Fruit fly (Drosophila melanogaster) whole organism, embryonic: Measurements from ENCODE around the gene Ogdh.

Experiments used
- Atf-2 ChIP-seq: fragments of 200-800 bp; sonication (Bioruptor generic); optimal IDR thresholded peaks from 2 replicates; lab custom pipeline; 2016; ENCODE audit warnings: missing biosample characterization, missing genetic modification characterization
- Bgb ChIP-seq: fragments of 200-800 bp; sonication (Bioruptor generic); IDR thresholded peaks from 2 replicates; pipeline ENCODE4 v1.3.6; 2022; ENCODE audit warnings: missing biosample characterization, missing genetic modification characterization; ENCODE audit not compliant: partially characterized antibody
- C15 ChIP-seq: fragments of 200-800 bp; sonication (Bioruptor generic); IDR thresholded peaks from 3 replicates; pipeline ENCODE4 v1.3.6; 2022; ENCODE audit warnings: missing biosample characterization, missing genetic modification characterization
- CG11560 ChIP-seq: fragments of 200-800 bp; sonication (Bioruptor generic); IDR thresholded peaks from 3 replicates; pipeline ENCODE4 v1.3.6; 2022; ENCODE audit warnings: missing biosample characterization, missing genetic modification characterization
- CG1233 ChIP-seq: fragments of 200-800 bp; sonication (Bioruptor generic); optimal IDR thresholded peaks from 4 replicates; lab custom pipeline; 2018; ENCODE audit warnings: missing biosample characterization, mild to moderate bottlenecking, missing genetic modification characterization
- CG13123 ChIP-seq: fragments of 200-800 bp; sonication (Bioruptor generic); optimal IDR thresholded peaks from 2 replicates; lab custom pipeline; 2016; ENCODE audit warnings: missing biosample characterization, missing genetic modification characterization
- CG13894 ChIP-seq: fragments of 200-800 bp; sonication (Bioruptor generic); optimal IDR thresholded peaks from 3 replicates; lab custom pipeline; 2018; ENCODE audit warnings: missing biosample characterization, mild to moderate bottlenecking, missing genetic modification characterization, moderate library complexity
- CG14710 ChIP-seq: fragments of 200-800 bp; sonication (Bioruptor generic); optimal IDR thresholded peaks from 3 replicates; lab custom pipeline; 2019; ENCODE audit warnings: missing biosample characterization, mild to moderate bottlenecking, missing genetic modification characterization, moderate library complexity
- CG17361 ChIP-seq: fragments of 200-800 bp; sonication (Bioruptor generic); IDR thresholded peaks from 3 replicates; pipeline ENCODE4 v1.3.6; 2022; ENCODE audit warnings: missing biosample characterization, missing genetic modification characterization
- CG2116 ChIP-seq: fragments of 200-800 bp; sonication (Bioruptor generic); optimal IDR thresholded peaks from 3 replicates; lab custom pipeline; 2018; ENCODE audit warnings: missing biosample characterization, mild to moderate bottlenecking, missing genetic modification characterization
- CG3065 ChIP-seq: fragments of 200-800 bp; sonication (Bioruptor generic); optimal IDR thresholded peaks from 2 replicates; lab custom pipeline; 2016; ENCODE audit warnings: missing biosample characterization, missing genetic modification characterization
- CG31388 ChIP-seq: fragments of 200-800 bp; sonication (Bioruptor generic); optimal IDR thresholded peaks from 2 replicates; lab custom pipeline; 2016; ENCODE audit warnings: missing biosample characterization, missing genetic modification characterization
- CG31441 ChIP-seq: fragments of 200-800 bp; sonication (Bioruptor generic); IDR thresholded peaks from 2 replicates; pipeline ENCODE4 v1.3.6; 2022; ENCODE audit warnings: missing biosample characterization, missing genetic modification characterization
- CG3163 ChIP-seq: fragments of 200-800 bp; sonication (Bioruptor generic); optimal IDR thresholded peaks from 3 replicates; lab custom pipeline; 2016; ENCODE audit warnings: missing biosample characterization, missing genetic modification characterization
- CG32767 ChIP-seq: fragments of 200-800 bp; sonication (Bioruptor generic); IDR thresholded peaks from 2 replicates; pipeline ENCODE4 v1.3.6; 2022; ENCODE audit warnings: missing biosample characterization, missing genetic modification characterization
- CG42726 ChIP-seq: fragments of 200-800 bp; sonication (Bioruptor generic); IDR thresholded peaks from 2 replicates; pipeline ENCODE4 v1.3.6; 2022; ENCODE audit warnings: missing biosample characterization, missing genetic modification characterization; ENCODE audit not compliant: partially characterized antibody
- CG6689 ChIP-seq: fragments of 200-800 bp; sonication (Bioruptor generic); IDR thresholded peaks from 2 replicates; pipeline ENCODE4 v1.3.6; 2022; ENCODE audit warnings: missing biosample characterization, missing genetic modification characterization
- CG7786 ChIP-seq: fragments of 200-800 bp; sonication (Bioruptor generic); optimal IDR thresholded peaks from 2 replicates; lab custom pipeline; 2016; ENCODE audit warnings: missing biosample characterization, missing genetic modification characterization
- CG9797 ChIP-seq: fragments of 200-800 bp; sonication (Bioruptor generic); optimal IDR thresholded peaks from 3 replicates; lab custom pipeline; 2018; ENCODE audit warnings: missing biosample characterization, mild to moderate bottlenecking, missing genetic modification characterization
- CG9876 ChIP-seq: fragments of 200-800 bp; sonication (Bioruptor generic); optimal IDR thresholded peaks from 2 replicates; lab custom pipeline; 2016; ENCODE audit warnings: missing biosample characterization, missing genetic modification characterization
- Dp ChIP-seq: fragments of 200-800 bp; sonication (Bioruptor generic); optimal IDR thresholded peaks from 2 replicates; lab custom pipeline; 2018; ENCODE audit warnings: missing biosample characterization, mild to moderate bottlenecking, missing genetic modification characterization, moderate library complexity
- HmgZ ChIP-seq: fragments of 200-800 bp; sonication (Bioruptor generic); optimal IDR thresholded peaks from 2 replicates; lab custom pipeline; 2018; ENCODE audit warnings: missing biosample characterization, mild to moderate bottlenecking, missing genetic modification characterization
- Lpt ChIP-seq: fragments of >200 bp; optimal IDR thresholded peaks from 2 replicates; lab custom pipeline; 2018; ENCODE audit warnings: missing biosample characterization, missing genetic modification characterization
- Mad ChIP-seq: fragments of 200-800 bp; sonication (Bioruptor generic); optimal IDR thresholded peaks from 2 replicates; lab custom pipeline; 2016; ENCODE audit warnings: missing biosample characterization, missing genetic modification characterization
- Mrtf ChIP-seq: fragments of 200-800 bp; sonication (Bioruptor generic); IDR thresholded peaks from 3 replicates; pipeline ENCODE4 v1.3.6; 2022; ENCODE audit warnings: missing biosample characterization, missing genetic modification characterization
- NfI ChIP-seq: fragments of 200-800 bp; sonication (Bioruptor generic); optimal IDR thresholded peaks from 3 replicates; lab custom pipeline; 2018; ENCODE audit warnings: missing biosample characterization, mild to moderate bottlenecking, missing genetic modification characterization, moderate library complexity
- Sox100B ChIP-seq: fragments of 200-800 bp; sonication (Bioruptor generic); optimal IDR thresholded peaks from 3 replicates; lab custom pipeline; 2018; ENCODE audit warnings: missing biosample characterization, mild to moderate bottlenecking, missing genetic modification characterization
- Vsx1 ChIP-seq: fragments of 200-800 bp; sonication (Bioruptor generic); optimal IDR thresholded peaks from 2 replicates; lab custom pipeline; 2017; ENCODE audit warnings: missing biosample characterization, mild to moderate bottlenecking, missing genetic modification characterization, missing genetic modification reagents
- YL-1 ChIP-seq: fragments of 200-800 bp; sonication (Bioruptor generic); optimal IDR thresholded peaks from 3 replicates; lab custom pipeline; 2017; ENCODE audit warnings: missing biosample characterization, mild to moderate bottlenecking, missing genetic modification characterization
- al ChIP-seq: fragments of 200-800 bp; sonication (Bioruptor generic); IDR thresholded peaks from 2 replicates; pipeline ENCODE4 v1.3.6; 2022; ENCODE audit warnings: missing biosample characterization, missing genetic modification characterization
- br ChIP-seq: fragments of >200 bp; optimal IDR thresholded peaks from 2 replicates; lab custom pipeline; 2017
- crp ChIP-seq, 2 experiments: fragments of 200-800 bp; sonication (Bioruptor generic); optimal IDR thresholded peaks; 2 replicates in 1 of 2; 3 replicates in 1 of 2; lab custom pipeline; 2017; ENCODE audit warnings: missing biosample characterization in 2 of 2, missing genetic modification characterization in 2 of 2, mild to moderate bottlenecking in 1 of 2, moderate library complexity in 1 of 2
- cwo ChIP-seq: fragments of 200-800 bp; sonication (Bioruptor generic); optimal IDR thresholded peaks from 3 replicates; lab custom pipeline; 2017; ENCODE audit warnings: missing biosample characterization, missing genetic modification characterization, mild to moderate bottlenecking, moderate library complexity, missing genetic modification reagents
- dmrt99B ChIP-seq: fragments of 200-800 bp; sonication (Bioruptor generic); optimal IDR thresholded peaks from 2 replicates; lab custom pipeline; 2018; ENCODE audit warnings: missing biosample characterization, mild to moderate bottlenecking, missing genetic modification characterization, moderate library complexity
- dpn ChIP-seq, 2 experiments: fragments of 200-800 bp; sonication (Bioruptor generic); optimal IDR thresholded peaks; 3 replicates each; lab custom pipeline; 2016; ENCODE audit warnings: missing biosample characterization in 2 of 2, missing genetic modification characterization in 2 of 2
- exex ChIP-seq: fragments of 200-800 bp; sonication (Bioruptor generic); optimal IDR thresholded peaks from 4 replicates; lab custom pipeline; 2018; ENCODE audit warnings: missing biosample characterization, mild to moderate bottlenecking, missing genetic modification characterization, moderate library complexity
- eyg ChIP-seq: fragments of 200-800 bp; sonication (Bioruptor generic); optimal IDR thresholded peaks from 3 replicates; lab custom pipeline; 2016; ENCODE audit warnings: missing biosample characterization, missing genetic modification characterization
- gsb-n ChIP-seq: fragments of 200-800 bp; sonication (Bioruptor generic); optimal IDR thresholded peaks from 3 replicates; lab custom pipeline; 2018; ENCODE audit warnings: missing biosample characterization, mild to moderate bottlenecking, missing genetic modification characterization
- her ChIP-seq: fragments of 200-800 bp; sonication (Bioruptor generic); optimal IDR thresholded peaks from 2 replicates; lab custom pipeline; 2016; ENCODE audit warnings: missing biosample characterization, missing genetic modification characterization
- kay ChIP-seq: fragments of 200-800 bp; sonication (Bioruptor generic); optimal IDR thresholded peaks from 2 replicates; lab custom pipeline; 2016; ENCODE audit warnings: missing biosample characterization, missing genetic modification characterization
- lilli ChIP-seq: fragments of 200-800 bp; sonication (Bioruptor generic); optimal IDR thresholded peaks from 3 replicates; lab custom pipeline; 2016; ENCODE audit warnings: missing biosample characterization, missing genetic modification characterization
- oc ChIP-seq: fragments of 200-800 bp; sonication (Bioruptor generic); optimal IDR thresholded peaks from 2 replicates; lab custom pipeline; 2018; ENCODE audit warnings: missing biosample characterization, mild to moderate bottlenecking, missing genetic modification characterization, moderate library complexity
- pita ChIP-seq: fragments of 200-800 bp; sonication (Bioruptor generic); optimal IDR thresholded peaks from 2 replicates; lab custom pipeline; 2017; ENCODE audit warnings: missing biosample characterization, mild to moderate bottlenecking, missing genetic modification characterization
- repo ChIP-seq: fragments of 200-800 bp; sonication (Bioruptor generic); optimal IDR thresholded peaks from 2 replicates; lab custom pipeline; 2016; ENCODE audit warnings: missing biosample characterization, missing genetic modification characterization
- run ChIP-seq: fragments of 200-800 bp; sonication (Bioruptor generic); optimal IDR thresholded peaks from 3 replicates; lab custom pipeline; 2018; ENCODE audit warnings: missing biosample characterization, mild to moderate bottlenecking, missing genetic modification characterization
- salm ChIP-seq: fragments of 200-800 bp; sonication (Bioruptor generic); optimal IDR thresholded peaks from 2 replicates; lab custom pipeline; 2018; ENCODE audit warnings: missing biosample characterization, mild to moderate bottlenecking, missing genetic modification characterization
- slp2 ChIP-seq: fragments of 200-800 bp; sonication (Bioruptor generic); optimal IDR thresholded peaks from 2 replicates; lab custom pipeline; 2016; ENCODE audit warnings: missing biosample characterization, missing genetic modification characterization
- so ChIP-seq: fragments of 200-800 bp; sonication (Bioruptor generic); IDR thresholded peaks from 3 replicates; pipeline ENCODE4 v1.3.6; 2022; ENCODE audit warnings: missing biosample characterization, missing genetic modification characterization
- unc-4 ChIP-seq: fragments of 200-800 bp; sonication (Bioruptor generic); IDR thresholded peaks from 2 replicates; pipeline ENCODE4 v1.3.6; 2022; ENCODE audit warnings: missing biosample characterization, missing genetic modification characterization; ENCODE audit not compliant: partially characterized antibody
- zfh1 ChIP-seq: fragments of 200-800 bp; sonication (Bioruptor generic); IDR thresholded peaks from 3 replicates; pipeline ENCODE4 v1.3.6; 2022; ENCODE audit warnings: missing biosample characterization, missing genetic modification characterization

Gene Ogdh

dm6 chr3L:17012017-17012719, 57.5 kb downstream of the Ogdh start, which contains the start of gene CG3764 (continued):
- TF ChIP-seq Dp (GFP tag; lab: Kevin White, UChicago), result peak; percentile 77
- TF ChIP-seq C15 (GFP tag; lab: Robert Waterston, UW), result 0 out of 3 replicates have a peak, but pooled peaks have one; percentile 39
- no peak for TF ChIP-seq al (GFP tag; lab: Robert Waterston, UW)
- peak; percentile 44; the same call in 2 of the 3 replicates for TF ChIP-seq so (GFP tag; lab: Robert Waterston, UW)
- TF ChIP-seq CG32767, result peak; percentile 88
- TF ChIP-seq CG13894 (tag; lab: Kevin White, UChicago), result peak; percentile 76
- TF ChIP-seq Mad (GFP tag; lab: Kevin White, UChicago), result peak; percentile 74
- no peak for TF ChIP-seq kay (GFP tag; lab: Kevin White, UChicago)
- peak; percentile 27 for TF ChIP-seq CG31388 (GFP tag; lab: Kevin White, UChicago)
- peak; percentile 68 for TF ChIP-seq Bgb (GFP tag; lab: Robert Waterston, UW)
- TF ChIP-seq cwo (GFP tag; lab: Kevin White, UChicago), result peak; percentile 30
- TF ChIP-seq Sox100B, result no peak
- TF ChIP-seq repo (GFP tag; lab: Kevin White, UChicago), result peak; percentile 81
- no peak for TF ChIP-seq oc (tag; lab: Kevin White, UChicago)
- TF ChIP-seq her (GFP tag; lab: Kevin White, UChicago), result peak; percentile 71
- TF ChIP-seq eyg (GFP tag; lab: Kevin White, UChicago), result peak; percentile 80
- TF ChIP-seq salm, result peak; percentile 63
- TF ChIP-seq CG1233 (GFP tag; lab: Kevin White, UChicago), result peak; percentile 89
- TF ChIP-seq gsb-n (tag; lab: Kevin White, UChicago), result peak; percentile 44
- TF ChIP-seq CG9876 (GFP tag; lab: Kevin White, UChicago), result peak; percentile 67
- TF ChIP-seq CG3065 (GFP tag; lab: Kevin White, UChicago), result peak; percentile 38
- TF ChIP-seq br (lab: Kevin White, UChicago), result no peak
- TF ChIP-seq HmgZ (tag; lab: Kevin White, UChicago), result peak; percentile 90
- TF ChIP-seq CG2116, result peak; percentile 77
- TF ChIP-seq CG3163 (GFP tag; lab: Kevin White, UChicago), result peak; percentile 98
- peak; percentile 63 for TF ChIP-seq CG31441
- TF ChIP-seq Mrtf, result peak; percentile 50; the same call in 1 of the 3 replicates
- peak; percentile 52 for TF ChIP-seq Atf-2
- TF ChIP-seq lilli (GFP tag; lab: Kevin White, UChicago), result peak; percentile 42
- 0 out of 2 replicates have a peak, but pooled peaks have one; percentile 11 for TF ChIP-seq CG42726
- TF ChIP-seq NfI (GFP tag; lab: Kevin White, UChicago), result peak; percentile 85
- TF ChIP-seq zfh1 (GFP tag; lab: Robert Waterston, UW), result peak; percentile 66
- TF ChIP-seq YL-1, result peak; percentile 96
- TF ChIP-seq CG7786, result peak; percentile 44
- TF ChIP-seq unc-4 (GFP tag; lab: Robert Waterston, UW), result peak; percentile 35
- TF ChIP-seq dpn (GFP tag; optimal IDR thresholded peaks at IDR 0.05; lab: Kevin White, UChicago), result peak; percentile 60 to 77
- TF ChIP-seq Lpt (GFP tag; lab: Kevin White, UChicago), result no peak
- TF ChIP-seq CG17361 (GFP tag; lab: Robert Waterston, UW), result peak; percentile 68
- peak; percentile 66 for TF ChIP-seq run (tag; lab: Kevin White, UChicago)
- TF ChIP-seq Vsx1 (GFP tag; lab: Kevin White, UChicago), result peak; percentile 72
- TF ChIP-seq dmrt99B, result peak; percentile 68
- peak; percentile 62 for TF ChIP-seq exex
- TF ChIP-seq CG13123, result peak; percentile 80
- no peak for TF ChIP-seq CG11560 (tag; lab: Robert Waterston, UW)
- peak in 1 of 2 experiments; percentile 61 for TF ChIP-seq crp (GFP tag; optimal IDR thresholded peaks at IDR 0.05; lab: Kevin White, UChicago)
- peak; percentile 54; the same call in 1 of the 2 replicates for TF ChIP-seq CG6689
- TF ChIP-seq CG14710, result peak; percentile 100
- TF ChIP-seq CG9797 (GFP tag; lab: Kevin White, UChicago), result peak; percentile 74
- TF ChIP-seq pita (GFP tag; lab: Kevin White, UChicago), result no peak
- peak; percentile 59 for TF ChIP-seq slp2 (GFP tag; lab: Kevin White, UChicago)
